Fruit fly (Drosophila melanogaster) whole organism, prepupa: ENCODE data around the gene NimB5.

Source experiments
- CG10669 ChIP-seq: fragments of 200-800 bp; sonication (Bioruptor generic); optimal IDR thresholded peaks from 3 replicates; lab custom pipeline; 2018; ENCODE audit warnings: missing biosample characterization, mild to moderate bottlenecking, missing genetic modification characterization, moderate library complexity
- CG11294 ChIP-seq: fragments of 200-800 bp; sonication (Bioruptor generic); IDR thresholded peaks from 2 replicates; pipeline ENCODE4 v1.3.6; 2022; ENCODE audit warnings: missing biosample characterization, missing genetic modification characterization
- CG11902 ChIP-seq: fragments of 200-800 bp; sonication (Bioruptor generic); optimal IDR thresholded peaks from 3 replicates; lab custom pipeline; 2016; ENCODE audit warnings: missing biosample characterization, missing genetic modification characterization
- CG1621 ChIP-seq: fragments of 200-800 bp; sonication (Bioruptor generic); optimal IDR thresholded peaks from 3 replicates; lab custom pipeline; 2018; ENCODE audit warnings: missing biosample characterization, mild to moderate bottlenecking, missing genetic modification characterization
- CG32006 ChIP-seq: fragments of 200-800 bp; sonication (Bioruptor generic); optimal IDR thresholded peaks from 3 replicates; lab custom pipeline; 2017; ENCODE audit warnings: missing biosample characterization, mild to moderate bottlenecking, missing genetic modification characterization
- CG3919 ChIP-seq: fragments of 200-800 bp; sonication (Bioruptor generic); optimal IDR thresholded peaks from 3 replicates; lab custom pipeline; 2016; ENCODE audit warnings: missing biosample characterization, missing genetic modification characterization
- CG6163 ChIP-seq: fragments of 200-800 bp; sonication (Bioruptor generic); IDR thresholded peaks from 3 replicates; pipeline ENCODE4 v1.3.6; 2022; ENCODE audit warnings: missing biosample characterization, missing genetic modification characterization
- CG6276 ChIP-seq: fragments of 200-800 bp; sonication (Bioruptor generic); optimal IDR thresholded peaks from 2 replicates; lab custom pipeline; 2017; ENCODE audit warnings: missing biosample characterization, mild to moderate bottlenecking, missing genetic modification characterization
- CG6808 ChIP-seq: fragments of 200-800 bp; sonication (Bioruptor generic); optimal IDR thresholded peaks from 3 replicates; lab custom pipeline; 2017; ENCODE audit warnings: missing biosample characterization, missing genetic modification characterization, mild to moderate bottlenecking, moderate library complexity, missing genetic modification reagents
- CG6854 ChIP-seq: fragments of 200-800 bp; sonication (Bioruptor generic); optimal IDR thresholded peaks from 2 replicates; lab custom pipeline; 2017; ENCODE audit warnings: missing biosample characterization, mild to moderate bottlenecking, missing genetic modification characterization
- CG7368 ChIP-seq: fragments of 200-800 bp; sonication (Bioruptor generic); optimal IDR thresholded peaks from 3 replicates; lab custom pipeline; 2016; ENCODE audit warnings: missing biosample characterization, missing genetic modification characterization
- CG8119 ChIP-seq: fragments of 200-800 bp; sonication (Bioruptor generic); IDR thresholded peaks from 3 replicates; pipeline ENCODE4 v1.3.6; 2022; ENCODE audit warnings: missing biosample characterization, missing genetic modification characterization
- Eip75B ChIP-seq: fragments of 200-800 bp; sonication (Bioruptor generic); optimal IDR thresholded peaks from 3 replicates; lab custom pipeline; 2016; ENCODE audit warnings: missing biosample characterization, missing genetic modification characterization
- Eip93F ChIP-seq: fragments of 200-800 bp; sonication (Bioruptor generic); optimal IDR thresholded peaks from 2 replicates; lab custom pipeline; 2016; ENCODE audit warnings: missing biosample characterization, mild to moderate bottlenecking, missing genetic modification characterization
- Ets21C ChIP-seq: fragments of 200-800 bp; sonication (Bioruptor generic); optimal IDR thresholded peaks from 3 replicates; lab custom pipeline; 2016; ENCODE audit warnings: missing biosample characterization, missing genetic modification characterization
- Ets96B ChIP-seq: fragments of 200-800 bp; optimal IDR thresholded peaks from 2 replicates; lab custom pipeline; 2019; ENCODE audit warnings: missing biosample characterization, mild to moderate bottlenecking, missing genetic modification characterization, moderate library complexity
- Hr4 ChIP-seq: fragments of 200-800 bp; sonication (Bioruptor generic); optimal IDR thresholded peaks from 3 replicates; lab custom pipeline; 2016; ENCODE audit warnings: missing biosample characterization, missing genetic modification characterization
- OdsH ChIP-seq: fragments of 200-800 bp; sonication (Bioruptor generic); optimal IDR thresholded peaks from 3 replicates; lab custom pipeline; 2016; ENCODE audit warnings: missing biosample characterization, missing genetic modification characterization
- Smox ChIP-seq: fragments of 200-800 bp; sonication (Bioruptor generic); optimal IDR thresholded peaks from 3 replicates; lab custom pipeline; 2016; ENCODE audit warnings: missing biosample characterization, missing genetic modification characterization
- Sox102F ChIP-seq: fragments of 200-800 bp; sonication (Bioruptor generic); optimal IDR thresholded peaks from 2 replicates; lab custom pipeline; 2016; ENCODE audit warnings: missing biosample characterization, mild to moderate bottlenecking, missing genetic modification characterization
- achi ChIP-seq: fragments of 200-800 bp; sonication (Bioruptor generic); optimal IDR thresholded peaks from 3 replicates; lab custom pipeline; 2016; ENCODE audit warnings: missing biosample characterization, missing genetic modification characterization
- acj6 ChIP-seq: fragments of 200-800 bp; sonication (Bioruptor generic); optimal IDR thresholded peaks from 3 replicates; lab custom pipeline; 2016; ENCODE audit warnings: missing biosample characterization, missing genetic modification characterization
- dac ChIP-seq: fragments of 200-800 bp; sonication (Bioruptor generic); optimal IDR thresholded peaks from 2 replicates; lab custom pipeline; 2017; ENCODE audit warnings: missing biosample characterization, mild to moderate bottlenecking, missing genetic modification characterization
- eg ChIP-seq: fragments of 200-800 bp; sonication (Bioruptor generic); IDR thresholded peaks from 3 replicates; pipeline ENCODE4 v1.3.6; 2022; ENCODE audit warnings: missing biosample characterization, missing genetic modification characterization
- esn ChIP-seq: fragments of 200-800 bp; sonication (Bioruptor generic); optimal IDR thresholded peaks from 2 replicates; lab custom pipeline; 2016; ENCODE audit warnings: missing biosample characterization, mild to moderate bottlenecking, missing genetic modification characterization, moderate library complexity
- fd59A ChIP-seq: fragments of 200-800 bp; sonication (Bioruptor generic); optimal IDR thresholded peaks from 2 replicates; lab custom pipeline; 2017; ENCODE audit warnings: missing biosample characterization, mild to moderate bottlenecking, missing genetic modification characterization, missing genetic modification reagents
- fd85E ChIP-seq: fragments of 200-800 bp; sonication (Bioruptor generic); optimal IDR thresholded peaks from 3 replicates; lab custom pipeline; 2016; ENCODE audit warnings: missing biosample characterization, missing genetic modification characterization
- net ChIP-seq: fragments of 200-800 bp; sonication (Bioruptor generic); optimal IDR thresholded peaks from 3 replicates; lab custom pipeline; 2016; ENCODE audit warnings: missing biosample characterization, missing genetic modification characterization
- salr ChIP-seq, 2 experiments: fragments of 200-800 bp; sonication (Bioruptor generic); optimal IDR thresholded peaks; 3 replicates each; lab custom pipeline; 2016 to 2018; ENCODE audit warnings: missing biosample characterization in 2 of 2, missing genetic modification characterization in 2 of 2, mild to moderate bottlenecking in 1 of 2
- spab ChIP-seq: fragments of 200-800 bp; sonication (Bioruptor generic); optimal IDR thresholded peaks from 2 replicates; lab custom pipeline; 2017; ENCODE audit warnings: missing biosample characterization, mild to moderate bottlenecking, missing genetic modification characterization, missing genetic modification reagents
- ss ChIP-seq, 2 experiments: fragments of 200-800 bp; sonication (Bioruptor generic); optimal IDR thresholded peaks; 2 replicates in 1 of 2; 3 replicates in 1 of 2; lab custom pipeline; 2017 to 2018; ENCODE audit warnings: mild to moderate bottlenecking in 2 of 2, missing biosample characterization in 2 of 2, missing genetic modification characterization in 2 of 2, moderate library complexity in 1 of 2
- svp ChIP-seq: fragments of 200-800 bp; sonication (Bioruptor generic); peaks from one replicate; lab custom pipeline; 2016; ENCODE audit warnings: missing biosample characterization, missing genetic modification characterization
- topi ChIP-seq: fragments of 200-800 bp; sonication (Bioruptor generic); optimal IDR thresholded peaks from 3 replicates; lab custom pipeline; 2016; ENCODE audit warnings: missing biosample characterization, missing genetic modification characterization

NimB5 gene

DNA sequence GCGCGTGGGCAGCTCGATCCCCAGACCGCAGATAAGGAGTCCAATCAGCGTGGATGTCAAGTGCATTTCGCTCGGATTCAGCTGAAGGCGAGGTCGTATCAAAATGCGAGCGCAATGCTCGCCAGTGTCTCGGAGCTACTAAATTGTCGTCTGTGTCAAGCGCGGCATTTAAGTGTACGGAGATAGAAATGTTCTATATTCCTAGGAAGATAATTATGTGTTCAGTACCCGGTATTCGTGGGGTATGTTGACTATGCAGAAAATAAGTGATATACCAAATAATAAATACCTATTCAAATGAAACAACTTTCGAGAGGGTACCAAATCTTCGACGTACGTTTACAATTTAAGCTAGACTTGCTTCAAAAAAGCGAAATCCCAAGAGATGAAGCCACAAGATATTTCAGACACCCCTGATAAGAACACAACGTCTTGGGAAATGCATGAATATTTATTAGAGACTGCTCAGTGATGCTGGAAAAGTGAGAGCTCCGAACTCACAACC lies 2.1 kb upstream of the NimB5 start, which contains the start of gene NimB3 (continued):
- TF ChIP-seq Eip75B (GFP tag; lab: Kevin White, UChicago) (no peak), svp (GFP tag; lab: Kevin White, UChicago) (peak; percentile 97), CG10669 (GFP tag; lab: Kevin White, UChicago) (no peak), CG1621 (tag; lab: Kevin White, UChicago) (no peak), spab (GFP tag; lab: Kevin White, UChicago) (no peak), dac (GFP tag; lab: Kevin White, UChicago) (no peak), CG11902 (GFP tag; lab: Kevin White, UChicago) (no peak)

DNA sequence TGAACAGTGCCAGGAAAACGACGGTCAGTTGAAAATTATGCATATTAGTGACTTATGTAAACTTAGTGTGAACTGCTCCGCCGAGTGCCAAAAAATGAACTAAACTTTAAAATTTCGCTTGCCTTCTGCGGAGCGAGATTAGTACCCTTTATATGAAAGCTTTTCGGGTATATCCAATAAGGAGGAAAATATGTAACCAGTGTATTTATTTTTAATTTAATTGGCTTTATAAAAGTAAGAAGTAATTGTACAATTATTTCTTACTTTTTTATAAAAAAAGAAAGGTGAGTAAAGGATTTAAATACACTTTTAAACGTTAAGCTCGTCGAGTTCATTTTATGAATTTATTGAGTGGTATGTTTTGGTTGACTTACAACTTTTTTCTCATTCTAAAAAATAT lies 2.9 kb downstream of the NimB5 start, which contains the start of gene He:
He (minus strand) TSS at position 101 of the 400 bp plus-strand sequence.
- TF ChIP-seq Ets21C (GFP tag; lab: Kevin White, UChicago) (no peak), salr (GFP tag; optimal IDR thresholded peaks at IDR 0.05; lab: Kevin White, UChicago) (no peak), fd85E (GFP tag; lab: Kevin White, UChicago) (no peak), Sox102F (GFP tag; lab: Kevin White, UChicago) (no peak), svp (GFP tag; lab: Kevin White, UChicago) (no peak)

DNA sequence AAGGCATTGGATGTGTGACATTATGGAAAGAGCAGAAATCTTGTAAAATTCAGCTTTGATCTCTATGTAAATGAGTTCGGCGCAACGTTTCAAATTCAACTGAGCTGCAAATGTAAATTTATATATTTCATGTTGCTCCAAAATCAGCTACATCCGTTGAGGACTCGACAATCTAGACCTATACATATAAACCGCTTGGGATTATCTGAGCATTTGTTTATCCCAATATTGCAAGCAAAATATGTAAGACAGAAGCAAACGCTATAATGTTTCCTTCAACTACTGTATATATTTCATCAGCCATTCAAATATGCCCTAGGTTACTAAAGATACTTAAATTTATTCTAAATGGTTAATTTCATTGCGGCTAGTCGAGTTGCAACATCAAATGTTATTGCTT lies 6.7 kb downstream of the NimB5 start, which contains the start of gene NimC1:
NimC1 (minus strand) TSS at position 101 of the 400 bp plus-strand sequence.
- TF ChIP-seq net (GFP tag; lab: Kevin White, UChicago): no peak
- no peak for TF ChIP-seq CG3919 (GFP tag; lab: Kevin White, UChicago)
- no peak for TF ChIP-seq eg
- no peak for TF ChIP-seq CG11902 (GFP tag; lab: Kevin White, UChicago)
- TF ChIP-seq CG32006: no peak
- no peak for TF ChIP-seq CG6163 (GFP tag; lab: Robert Waterston, UW)
- no peak for TF ChIP-seq spab (GFP tag; lab: Kevin White, UChicago)
- no peak for TF ChIP-seq Ets96B (tag; lab: Kevin White, UChicago)
- no peak for TF ChIP-seq Hr4 (GFP tag; lab: Kevin White, UChicago)
- no peak for TF ChIP-seq ss (GFP tag; optimal IDR thresholded peaks at IDR 0.05; lab: Kevin White, UChicago)
- TF ChIP-seq topi: no peak
- no peak for TF ChIP-seq CG6808 (GFP tag; lab: Kevin White, UChicago)
- TF ChIP-seq achi (GFP tag; lab: Kevin White, UChicago): no peak
- TF ChIP-seq Sox102F (GFP tag; lab: Kevin White, UChicago): no peak

DNA sequence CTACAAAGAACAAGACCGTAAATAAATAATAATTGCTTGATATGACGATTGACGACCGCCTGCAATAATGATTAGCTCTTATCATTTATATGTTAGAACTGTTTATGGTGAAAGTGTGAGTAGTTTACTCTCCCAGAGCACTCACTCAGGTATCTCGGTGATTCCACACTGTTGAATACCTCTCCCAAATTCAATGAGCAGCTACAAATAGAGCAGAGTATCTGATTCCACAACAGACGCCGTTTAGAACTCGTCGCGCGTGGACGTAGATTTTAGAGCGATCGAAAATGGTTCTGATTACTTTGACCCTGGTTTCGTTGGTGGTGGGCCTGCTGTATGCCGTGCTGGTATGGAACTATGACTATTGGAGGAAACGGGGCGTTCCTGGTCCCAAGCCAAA lies 7.1 kb downstream of the NimB5 start, which contains the start of gene Cyp28a5:
Cyp28a5 (plus strand) TSS at position 230 of the 400 bp plus-strand sequence.
- TF ChIP-seq CG6276 (GFP tag; lab: Kevin White, UChicago): no peak
- TF ChIP-seq OdsH (GFP tag; lab: Kevin White, UChicago): no peak
- TF ChIP-seq Eip93F: no peak
- TF ChIP-seq CG11902 (GFP tag; lab: Kevin White, UChicago): no peak
- TF ChIP-seq CG1621 (tag; lab: Kevin White, UChicago): no peak
- TF ChIP-seq CG6854 (GFP tag; lab: Kevin White, UChicago): no peak
- TF ChIP-seq CG7368 (GFP tag; lab: Kevin White, UChicago): no peak
- no peak for TF ChIP-seq acj6 (GFP tag; lab: Kevin White, UChicago)
- TF ChIP-seq achi (GFP tag; lab: Kevin White, UChicago): no peak
- TF ChIP-seq esn (GFP tag; lab: Kevin White, UChicago): no peak
- no peak for TF ChIP-seq fd59A (GFP tag; lab: Kevin White, UChicago)
- no peak for TF ChIP-seq Smox (GFP tag; lab: Kevin White, UChicago)
- no peak for TF ChIP-seq CG8119 (GFP tag; lab: Robert Waterston, UW)
- no peak for TF ChIP-seq CG11294 (GFP tag; lab: Robert Waterston, UW)
